Worm (Caenorhabditis elegans) whole organism, L3 larva: ENCODE data around the gene C03F11.2.
A peak's percentile ranks its signal among the peaks of the same experiment; 100 is the strongest.

Experiments
- R02D3.7 ChIP-seq: fragments of 150-350 bp; optimal IDR thresholded peaks from 2 replicates; lab custom pipeline; 2014; ENCODE audit warnings: missing biosample characterization, missing genetic modification characterization
- ZK546.5 ChIP-seq: sonication (generic microtip); optimal IDR thresholded peaks from 2 replicates; lab custom pipeline; 2017; ENCODE audit warnings: missing biosample characterization, missing genetic modification characterization
- aly-2 ChIP-seq: fragments of 150-350 bp; optimal IDR thresholded peaks from 2 replicates; lab custom pipeline; 2014; ENCODE audit warnings: missing biosample characterization, missing genetic modification characterization
- ama-1 ChIP-seq: fragments of 150-350 bp; optimal IDR thresholded peaks from 2 replicates; lab custom pipeline; 2018
- ceh-16 ChIP-seq: sonication (generic microtip); optimal IDR thresholded peaks from 2 replicates; lab custom pipeline; 2017; ENCODE audit warnings: missing biosample characterization, missing genetic modification characterization
- ceh-82 ChIP-seq: fragments of 150-350 bp; optimal IDR thresholded peaks from 2 replicates; lab custom pipeline; 2014; ENCODE audit warnings: missing biosample characterization, missing genetic modification characterization
- ceh-9 ChIP-seq: sonication (generic microtip); optimal IDR thresholded peaks from 2 replicates; lab custom pipeline; 2018; ENCODE audit warnings: missing biosample characterization, missing genetic modification characterization
- daf-12 ChIP-seq: fragments of 150-350 bp; optimal IDR thresholded peaks from 2 replicates; lab custom pipeline; 2014; ENCODE audit warnings: missing biosample characterization, missing genetic modification reagents, missing genetic modification characterization
- egl-27 ChIP-seq: sonication (generic microtip); optimal IDR thresholded peaks from 4 replicates; lab custom pipeline; 2017; ENCODE audit warnings: missing biosample characterization, missing genetic modification reagents, missing genetic modification characterization
- egl-5 ChIP-seq: fragments of 150-350 bp; optimal IDR thresholded peaks from 2 replicates; lab custom pipeline; 2017; ENCODE audit warnings: missing biosample characterization, missing genetic modification reagents, missing genetic modification characterization, inconsistent platforms
- elt-1 ChIP-seq: fragments of 150-350 bp; optimal IDR thresholded peaks from 2 replicates; lab custom pipeline; 2014; ENCODE audit warnings: missing biosample characterization, missing genetic modification characterization
- elt-2 ChIP-seq: sonication (generic microtip); optimal IDR thresholded peaks from 2 replicates; lab custom pipeline; 2016; ENCODE audit warnings: missing genetic modification reagents, mild to moderate bottlenecking, missing genetic modification characterization, missing compliant biosample characterization
- elt-3 ChIP-seq, 3 experiments: fragments of 150-350 bp in 1 of 3; sonication (generic microtip) in 2 of 3; optimal IDR thresholded peaks; 2 replicates in 2 of 3; 4 replicates in 1 of 3; lab custom pipeline; 2014 to 2017; ENCODE audit warnings: missing biosample characterization in 3 of 3, missing genetic modification characterization in 3 of 3
- eor-1 ChIP-seq, 2 experiments: fragments of 150-350 bp; optimal IDR thresholded peaks; 2 replicates each; lab custom pipeline; 2014 to 2018; ENCODE audit warnings: missing biosample characterization in 2 of 2, missing genetic modification characterization in 2 of 2
- fkh-10 ChIP-seq: sonication (generic microtip); optimal IDR thresholded peaks from 2 replicates; lab custom pipeline; 2017; ENCODE audit warnings: missing biosample characterization, missing genetic modification reagents, missing genetic modification characterization
- fkh-2 ChIP-seq: fragments of 150-350 bp; optimal IDR thresholded peaks from 2 replicates; lab custom pipeline; 2014; ENCODE audit warnings: missing biosample characterization, missing genetic modification reagents, missing genetic modification characterization
- fos-1 ChIP-seq: fragments of 150-350 bp; optimal IDR thresholded peaks from 2 replicates; lab custom pipeline; 2014; ENCODE audit warnings: missing biosample characterization, missing genetic modification characterization
- jun-1 ChIP-seq: fragments of 150-350 bp; optimal IDR thresholded peaks from 2 replicates; lab custom pipeline; 2014; ENCODE audit warnings: missing biosample characterization, missing genetic modification reagents, missing genetic modification characterization
- lin-15B ChIP-seq: fragments of 150-350 bp; optimal IDR thresholded peaks from 2 replicates; lab custom pipeline; 2014; ENCODE audit warnings: missing biosample characterization, missing genetic modification characterization
- lin-39 ChIP-seq: fragments of 150-350 bp; optimal IDR thresholded peaks from 2 replicates; lab custom pipeline; 2018; ENCODE audit warnings: missing biosample characterization, missing genetic modification reagents, missing genetic modification characterization
- mdl-1 ChIP-seq: fragments of 150-350 bp; optimal IDR thresholded peaks from 2 replicates; lab custom pipeline; 2014; ENCODE audit warnings: missing biosample characterization, missing genetic modification characterization
- nfya-1 ChIP-seq: sonication (generic microtip); optimal IDR thresholded peaks from 2 replicates; lab custom pipeline; 2017; ENCODE audit warnings: missing genetic modification characterization, mild to moderate bottlenecking, missing compliant biosample characterization, antibody characterized with exemption, moderate library complexity; ENCODE audit not compliant: insufficient read depth
- nhr-11 ChIP-seq: fragments of 150-350 bp; optimal IDR thresholded peaks from 2 replicates; lab custom pipeline; 2014; ENCODE audit warnings: missing biosample characterization, missing genetic modification characterization
- nhr-12 ChIP-seq: fragments of 150-350 bp; optimal IDR thresholded peaks from 2 replicates; lab custom pipeline; 2014; ENCODE audit warnings: missing biosample characterization, missing genetic modification characterization
- nhr-23 ChIP-seq: fragments of 150-350 bp; optimal IDR thresholded peaks from 2 replicates; lab custom pipeline; 2014; ENCODE audit warnings: missing biosample characterization, missing genetic modification reagents, missing genetic modification characterization
- nhr-237 ChIP-seq: fragments of 150-350 bp; optimal IDR thresholded peaks from 2 replicates; lab custom pipeline; 2014; ENCODE audit warnings: missing biosample characterization, missing genetic modification characterization
- nhr-25 ChIP-seq: sonication (generic microtip); optimal IDR thresholded peaks from 2 replicates; lab custom pipeline; 2017; ENCODE audit warnings: missing biosample characterization, missing genetic modification characterization
- nhr-28 ChIP-seq: fragments of 150-350 bp; optimal IDR thresholded peaks from 2 replicates; lab custom pipeline; 2014; ENCODE audit warnings: missing biosample characterization, missing genetic modification characterization
- nhr-43 ChIP-seq: sonication (generic microtip); optimal IDR thresholded peaks from 2 replicates; lab custom pipeline; 2016; ENCODE audit warnings: mild to moderate bottlenecking, missing genetic modification characterization, missing compliant biosample characterization; ENCODE audit not compliant: poor library complexity, severe bottlenecking
- nhr-67 ChIP-seq: fragments of 150-350 bp; optimal IDR thresholded peaks from 2 replicates; lab custom pipeline; 2014; ENCODE audit warnings: missing biosample characterization, missing genetic modification characterization
- nhr-76 ChIP-seq: fragments of 150-350 bp; sonication (generic microtip); optimal IDR thresholded peaks from 5 replicates; lab custom pipeline; 2014; ENCODE audit warnings: missing biosample characterization, missing genetic modification characterization
- nhr-77 ChIP-seq: fragments of 150-350 bp; optimal IDR thresholded peaks from 2 replicates; lab custom pipeline; 2014; ENCODE audit warnings: missing biosample characterization, missing genetic modification characterization
- pha-4 ChIP-seq: fragments of 150-350 bp; optimal IDR thresholded peaks from 2 replicates; lab custom pipeline; 2014; ENCODE audit warnings: missing biosample characterization, missing genetic modification reagents, missing genetic modification characterization
- pqm-1 ChIP-seq: fragments of 150-350 bp; optimal IDR thresholded peaks from 2 replicates; lab custom pipeline; 2017; ENCODE audit warnings: missing biosample characterization, missing genetic modification characterization, inconsistent platforms
- skn-1 ChIP-seq: fragments of 150-350 bp; optimal IDR thresholded peaks from 2 replicates; lab custom pipeline; 2014; ENCODE audit warnings: missing biosample characterization, missing genetic modification characterization
- snpc-4 ChIP-seq: fragments of 150-350 bp; optimal IDR thresholded peaks from 2 replicates; lab custom pipeline; 2014; ENCODE audit warnings: missing biosample characterization, missing genetic modification characterization
- tbx-2 ChIP-seq: sonication (generic microtip); optimal IDR thresholded peaks from 2 replicates; lab custom pipeline; 2016; ENCODE audit warnings: mild to moderate bottlenecking, missing genetic modification characterization, missing compliant biosample characterization
- unc-39 ChIP-seq: sonication (generic microtip); optimal IDR thresholded peaks from 4 replicates; lab custom pipeline; 2017; ENCODE audit warnings: missing biosample characterization, missing genetic modification characterization
- zag-1 ChIP-seq: fragments of 150-350 bp; optimal IDR thresholded peaks from 2 replicates; lab custom pipeline; 2014; ENCODE audit warnings: missing biosample characterization, missing genetic modification characterization
- ztf-11 ChIP-seq: fragments of 150-350 bp; optimal IDR thresholded peaks from 2 replicates; lab custom pipeline; 2014; ENCODE audit warnings: missing biosample characterization, missing genetic modification characterization
- ztf-4 ChIP-seq: fragments of 150-350 bp; optimal IDR thresholded peaks from 2 replicates; lab custom pipeline; 2014; ENCODE audit warnings: missing biosample characterization, missing genetic modification characterization

The C03F11.2 gene

DNA sequence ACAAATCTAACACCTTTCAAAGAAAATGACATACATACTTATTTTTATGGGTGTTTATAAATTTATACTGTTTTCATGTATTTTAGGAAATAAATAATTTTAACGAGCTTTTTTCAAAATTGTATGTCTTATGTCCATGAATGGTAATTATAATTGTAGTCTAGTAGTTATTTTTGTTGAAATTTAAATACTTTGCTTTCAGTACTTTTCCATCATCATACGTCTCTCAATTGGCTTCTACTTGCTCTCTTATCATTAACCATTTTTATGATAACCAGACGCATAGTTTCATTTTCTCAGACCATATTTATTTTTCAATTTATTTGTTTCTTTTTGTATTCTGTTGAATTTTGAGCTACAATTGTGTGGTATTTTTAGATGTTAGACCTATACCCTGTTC is 31.8 kb downstream of the C03F11.2 start, which contains the start of gene F35C8.5:
TSS of gene F35C8.5 (plus strand) at position 377 of the 400 bp plus-strand sequence.
- TF ChIP-seq ceh-9 (tag; lab: Kevin White, UChicago) (no peak), aly-2 (tag; lab: Kevin White, UChicago) (no peak), nhr-23 (tag; lab: Kevin White, UChicago) (no peak), R02D3.7 (tag; lab: Kevin White, UChicago) (no peak), fkh-2 (no peak), pha-4 (tag; lab: Kevin White, UChicago) (peak; percentile 16), nhr-237 (tag; lab: Kevin White, UChicago) (no peak), nhr-11 (no peak), zag-1 (tag; lab: Kevin White, UChicago) (no peak), unc-39 (tag; lab: Kevin White, UChicago) (no peak), pqm-1 (tag; lab: Kevin White, UChicago) (peak; percentile 68), nhr-12 (no peak), elt-2 (tag; lab: Kevin White, UChicago) (peak; percentile 57), lin-39 (tag; lab: Kevin White, UChicago) (no peak), nhr-28 (tag; lab: Kevin White, UChicago) (no peak)

DNA sequence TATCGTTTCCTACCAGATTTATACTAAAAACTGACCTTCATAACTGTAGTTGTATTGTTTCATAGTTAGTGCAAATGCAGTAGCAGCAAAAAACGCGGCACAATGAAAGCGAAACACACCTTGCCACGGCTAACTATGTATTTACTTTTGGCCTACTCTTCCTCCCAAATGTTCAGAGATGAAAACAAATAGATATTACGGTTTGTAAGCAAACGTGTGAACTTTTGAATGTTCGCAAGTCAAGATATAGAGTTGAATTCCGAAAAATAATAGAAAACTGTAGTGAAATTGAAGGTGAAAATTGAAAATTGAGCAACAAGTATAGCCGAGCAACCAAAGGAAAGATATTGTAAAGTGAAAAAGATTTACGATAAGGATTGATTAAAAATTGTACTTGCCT is 33.0 kb downstream of the C03F11.2 start, which contains the start of gene chtl-1:
TSS of gene chtl-1 (minus strand) at position 101 of the 400 bp plus-strand sequence.
- peak; percentile 34 for TF ChIP-seq pha-4 (tag; lab: Kevin White, UChicago)
- TF ChIP-seq elt-1 (tag; lab: Kevin White, UChicago) = no peak

DNA sequence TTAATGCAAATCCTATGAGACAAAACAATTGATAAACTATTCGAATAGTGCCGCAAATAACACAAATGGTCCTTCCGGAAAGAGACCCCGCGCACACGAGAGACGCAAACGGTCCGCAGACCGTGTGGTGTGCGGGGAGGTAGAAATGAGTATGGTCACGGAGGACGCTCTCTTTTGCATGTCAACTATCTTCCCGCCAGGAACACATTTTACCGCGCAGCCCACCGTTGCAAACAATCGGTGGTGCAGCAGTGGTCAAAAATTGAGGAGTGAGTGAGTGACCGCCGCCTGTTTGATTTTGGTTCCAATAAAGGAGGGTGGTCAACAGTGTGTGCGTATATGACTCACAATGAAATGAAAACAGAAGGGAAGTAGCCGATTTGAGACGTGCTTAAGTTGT is 36.5 kb downstream of the C03F11.2 start:
- TF ChIP-seq aly-2 (tag; lab: Kevin White, UChicago) (no peak), pha-4 (tag; lab: Kevin White, UChicago) (peak; percentile 17), nhr-237 (tag; lab: Kevin White, UChicago) (no peak)

DNA sequence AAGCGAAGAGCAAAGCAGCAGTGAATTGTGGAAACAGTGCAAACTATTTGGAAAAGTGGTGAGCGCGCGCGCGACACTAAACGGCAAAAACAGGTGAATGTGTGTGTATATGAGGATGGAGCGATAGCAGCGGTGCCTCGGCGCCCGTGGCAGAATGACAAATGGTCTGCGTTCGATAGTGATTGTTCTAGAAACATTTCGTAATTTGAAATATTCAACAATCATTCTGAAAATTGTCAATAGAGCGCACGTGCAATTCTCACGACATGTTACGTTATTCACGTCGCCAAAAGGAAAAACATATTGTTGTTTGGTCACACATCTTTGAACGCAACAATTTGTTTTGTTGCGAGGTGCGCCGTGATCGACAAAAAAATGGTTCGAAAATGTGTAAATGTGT is 41.9 kb downstream of the C03F11.2 start:
- TF ChIP-seq ztf-11 = no peak
- no peak for TF ChIP-seq nhr-77 (tag; lab: Kevin White, UChicago)
- TF ChIP-seq ceh-9 (tag; lab: Kevin White, UChicago) = no peak
- no peak for TF ChIP-seq nhr-237 (tag; lab: Kevin White, UChicago)
- peak; percentile 18 for TF ChIP-seq skn-1 (tag; lab: Kevin White, UChicago)
- TF ChIP-seq lin-39 (tag; lab: Kevin White, UChicago) = peak; percentile 73
- TF ChIP-seq mdl-1 (tag; lab: Kevin White, UChicago) = no peak
- TF ChIP-seq egl-27 (tag; lab: Kevin White, UChicago) = no peak
- peak; percentile 68 for TF ChIP-seq nhr-25 (tag; lab: Kevin White, UChicago)
- TF ChIP-seq jun-1 (tag; lab: Kevin White, UChicago) = peak; percentile 40
- peak; percentile 81 for TF ChIP-seq elt-2 (tag; lab: Kevin White, UChicago)
- peak; percentile 4 for TF ChIP-seq nfya-1 (tag; lab: Kevin White, UChicago)
- TF ChIP-seq pha-4 (tag; lab: Kevin White, UChicago) = peak; percentile 76

DNA sequence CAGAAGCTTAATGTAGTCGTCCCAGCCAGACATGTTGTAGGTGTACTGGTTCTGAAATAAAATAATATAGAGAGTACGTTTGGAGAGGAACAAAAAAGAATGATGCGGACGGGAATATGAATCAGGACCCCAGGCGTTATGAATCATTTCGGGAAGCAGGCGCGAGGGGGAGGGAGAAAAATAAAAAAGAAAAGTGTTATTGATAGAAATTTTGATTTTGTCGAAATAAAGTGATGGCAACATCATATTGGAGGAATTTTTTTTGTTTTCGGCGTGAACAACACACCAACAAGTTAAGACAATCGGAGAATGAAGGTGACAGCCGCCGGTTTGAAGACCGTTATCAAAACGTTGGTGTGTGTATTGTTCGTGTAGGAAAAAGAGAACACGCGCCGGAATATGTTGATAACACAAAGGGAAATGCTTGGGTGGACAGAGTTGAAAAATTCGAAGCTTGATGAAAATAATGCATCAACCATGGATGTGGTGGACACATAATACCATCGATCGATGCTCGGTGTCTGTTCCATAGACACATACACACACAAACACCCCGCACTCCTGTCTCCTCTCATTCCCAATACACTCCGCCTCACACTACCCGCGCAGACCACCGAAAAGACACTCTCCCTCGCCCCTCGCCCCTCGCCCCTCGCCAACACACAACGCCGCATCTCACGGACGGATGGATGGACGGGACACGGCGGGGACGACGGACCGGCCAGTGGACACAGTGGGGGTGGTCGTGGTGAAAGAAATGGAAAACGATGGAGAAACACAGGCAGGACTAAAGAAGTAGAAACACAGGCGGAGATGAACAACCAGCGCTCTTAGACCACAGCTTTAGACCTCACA is 43.0 kb downstream of the C03F11.2 start, which contains the start of gene pfn-2:
TSS of gene pfn-2 (minus strand) at position 51 of the 855 bp plus-strand sequence.
- TF ChIP-seq fos-1 (tag; lab: Kevin White, UChicago) (no peak), daf-12 (tag; lab: Kevin White, UChicago) (no peak), ceh-16 (tag; lab: Kevin White, UChicago) (no peak), nhr-25 (tag; lab: Kevin White, UChicago) (no peak), nhr-28 (tag; lab: Kevin White, UChicago) (no peak), eor-1 (tag; optimal IDR thresholded peaks at IDR 0.05; lab: Kevin White, UChicago) (no peak), egl-5 (no peak), elt-2 (tag; lab: Kevin White, UChicago) (peak; percentile 63), nhr-76 (tag; lab: Kevin White, UChicago) (no peak), ceh-9 (tag; lab: Kevin White, UChicago) (no peak), lin-15B (no peak), mdl-1 (tag; lab: Kevin White, UChicago) (no peak), nhr-67 (no peak), tbx-2 (tag; lab: Kevin White, UChicago) (no peak), ztf-11 (no peak), skn-1 (tag; lab: Kevin White, UChicago) (peak; percentile 7), lin-39 (tag; lab: Kevin White, UChicago) (peak; percentile 60), elt-3 (tag; optimal IDR thresholded peaks at IDR 0.05; lab: Kevin White, UChicago) (no peak), fkh-10 (GFP tag; lab: Kevin White, UChicago) (no peak), ztf-4 (tag; lab: Kevin White, UChicago) (no peak), nhr-43 (tag; lab: Kevin White, UChicago) (no peak), R02D3.7 (tag; lab: Kevin White, UChicago) (no peak), ama-1 (no peak), nhr-77 (tag; lab: Kevin White, UChicago) (no peak), egl-27 (tag; lab: Kevin White, UChicago) (no peak), nhr-23 (tag; lab: Kevin White, UChicago) (no peak), snpc-4 (tag; lab: Kevin White, UChicago) (no peak), jun-1 (tag; lab: Kevin White, UChicago) (no peak), ceh-82 (no peak), ZK546.5 (no peak)
